Fruit fly (Drosophila melanogaster) whole organism, prepupa: Measurements from ENCODE around the gene Rab9.

ENCODE experiments used
- Blimp-1 ChIP-seq: fragments of 200-800 bp; sonication (Bioruptor generic); optimal IDR thresholded peaks from 3 replicates; lab custom pipeline; 2017; ENCODE audit warnings: missing biosample characterization, missing genetic modification characterization, mild to moderate bottlenecking, moderate library complexity, missing genetic modification reagents
- CG10631 ChIP-seq: fragments of 200-800 bp; sonication (Bioruptor generic); optimal IDR thresholded peaks from 2 replicates; lab custom pipeline; 2016; ENCODE audit warnings: missing biosample characterization, missing genetic modification characterization
- CG10669 ChIP-seq: fragments of 200-800 bp; sonication (Bioruptor generic); optimal IDR thresholded peaks from 3 replicates; lab custom pipeline; 2018; ENCODE audit warnings: missing biosample characterization, mild to moderate bottlenecking, missing genetic modification characterization, moderate library complexity
- CG11294 ChIP-seq: fragments of 200-800 bp; sonication (Bioruptor generic); IDR thresholded peaks from 2 replicates; pipeline ENCODE4 v1.3.6; 2022; ENCODE audit warnings: missing biosample characterization, missing genetic modification characterization
- CG11762 ChIP-seq: fragments of 200-800 bp; sonication (Bioruptor generic); optimal IDR thresholded peaks from 3 replicates; lab custom pipeline; 2016; ENCODE audit warnings: missing biosample characterization, missing genetic modification characterization; ENCODE audit not compliant: insufficient read depth
- CG11902 ChIP-seq: fragments of 200-800 bp; sonication (Bioruptor generic); optimal IDR thresholded peaks from 3 replicates; lab custom pipeline; 2016; ENCODE audit warnings: missing biosample characterization, missing genetic modification characterization
- CG15336 ChIP-seq: fragments of 200-800 bp; sonication (Bioruptor generic); IDR thresholded peaks from 2 replicates; pipeline ENCODE4 v1.3.6; 2022; ENCODE audit warnings: missing biosample characterization, missing genetic modification characterization
- CG1621 ChIP-seq: fragments of 200-800 bp; sonication (Bioruptor generic); optimal IDR thresholded peaks from 3 replicates; lab custom pipeline; 2018; ENCODE audit warnings: missing biosample characterization, mild to moderate bottlenecking, missing genetic modification characterization
- CG16779 ChIP-seq: fragments of 200-800 bp; sonication (Bioruptor generic); optimal IDR thresholded peaks from 3 replicates; lab custom pipeline; 2017; ENCODE audit warnings: missing biosample characterization, mild to moderate bottlenecking, missing genetic modification characterization
- CG3032 ChIP-seq: fragments of 200-800 bp; optimal IDR thresholded peaks from 2 replicates; lab custom pipeline; 2019; ENCODE audit warnings: missing biosample characterization, mild to moderate bottlenecking, missing genetic modification characterization, moderate library complexity
- CG31627 ChIP-seq: fragments of 200-800 bp; sonication (Bioruptor generic); optimal IDR thresholded peaks from 3 replicates; lab custom pipeline; 2016; ENCODE audit warnings: missing biosample characterization, missing genetic modification characterization
- CG32006 ChIP-seq: fragments of 200-800 bp; sonication (Bioruptor generic); optimal IDR thresholded peaks from 3 replicates; lab custom pipeline; 2017; ENCODE audit warnings: missing biosample characterization, mild to moderate bottlenecking, missing genetic modification characterization
- CG3919 ChIP-seq: fragments of 200-800 bp; sonication (Bioruptor generic); optimal IDR thresholded peaks from 3 replicates; lab custom pipeline; 2016; ENCODE audit warnings: missing biosample characterization, missing genetic modification characterization
- CG4318 ChIP-seq: fragments of 200-800 bp; sonication (Bioruptor generic); optimal IDR thresholded peaks from 3 replicates; lab custom pipeline; 2017; ENCODE audit warnings: missing biosample characterization, mild to moderate bottlenecking, missing genetic modification characterization
- CG6163 ChIP-seq: fragments of 200-800 bp; sonication (Bioruptor generic); IDR thresholded peaks from 3 replicates; pipeline ENCODE4 v1.3.6; 2022; ENCODE audit warnings: missing biosample characterization, missing genetic modification characterization
- CG6276 ChIP-seq: fragments of 200-800 bp; sonication (Bioruptor generic); optimal IDR thresholded peaks from 2 replicates; lab custom pipeline; 2017; ENCODE audit warnings: missing biosample characterization, mild to moderate bottlenecking, missing genetic modification characterization
- CG6792 ChIP-seq: fragments of 200-800 bp; sonication (Bioruptor generic); optimal IDR thresholded peaks from 3 replicates; lab custom pipeline; 2016; ENCODE audit warnings: missing biosample characterization, missing genetic modification characterization
- CG6808 ChIP-seq: fragments of 200-800 bp; sonication (Bioruptor generic); optimal IDR thresholded peaks from 3 replicates; lab custom pipeline; 2017; ENCODE audit warnings: missing biosample characterization, missing genetic modification characterization, mild to moderate bottlenecking, moderate library complexity, missing genetic modification reagents
- CG6854 ChIP-seq: fragments of 200-800 bp; sonication (Bioruptor generic); optimal IDR thresholded peaks from 2 replicates; lab custom pipeline; 2017; ENCODE audit warnings: missing biosample characterization, mild to moderate bottlenecking, missing genetic modification characterization
- CG7368 ChIP-seq: fragments of 200-800 bp; sonication (Bioruptor generic); optimal IDR thresholded peaks from 3 replicates; lab custom pipeline; 2016; ENCODE audit warnings: missing biosample characterization, missing genetic modification characterization
- CG8119 ChIP-seq: fragments of 200-800 bp; sonication (Bioruptor generic); IDR thresholded peaks from 3 replicates; pipeline ENCODE4 v1.3.6; 2022; ENCODE audit warnings: missing biosample characterization, missing genetic modification characterization
- CG8319 ChIP-seq: fragments of 200-800 bp; sonication (Bioruptor generic); optimal IDR thresholded peaks from 3 replicates; lab custom pipeline; 2016; ENCODE audit warnings: missing biosample characterization, missing genetic modification characterization
- CG8632 ChIP-seq: fragments of 200-800 bp; sonication (Bioruptor generic); optimal IDR thresholded peaks from 3 replicates; lab custom pipeline; 2016; ENCODE audit warnings: missing biosample characterization, missing genetic modification characterization
- CG9139 ChIP-seq: fragments of 200-800 bp; sonication (Bioruptor generic); optimal IDR thresholded peaks from 3 replicates; lab custom pipeline; 2017; ENCODE audit warnings: missing biosample characterization, mild to moderate bottlenecking, missing genetic modification characterization
- Eip75B ChIP-seq: fragments of 200-800 bp; sonication (Bioruptor generic); optimal IDR thresholded peaks from 3 replicates; lab custom pipeline; 2016; ENCODE audit warnings: missing biosample characterization, missing genetic modification characterization
- Eip78C ChIP-seq: fragments of 200-800 bp; sonication (Bioruptor generic); peaks from one replicate; lab custom pipeline; 2016; ENCODE audit warnings: missing biosample characterization, missing genetic modification characterization
- Eip93F ChIP-seq: fragments of 200-800 bp; sonication (Bioruptor generic); optimal IDR thresholded peaks from 2 replicates; lab custom pipeline; 2016; ENCODE audit warnings: missing biosample characterization, mild to moderate bottlenecking, missing genetic modification characterization
- Ets21C ChIP-seq: fragments of 200-800 bp; sonication (Bioruptor generic); optimal IDR thresholded peaks from 3 replicates; lab custom pipeline; 2016; ENCODE audit warnings: missing biosample characterization, missing genetic modification characterization
- Ets96B ChIP-seq: fragments of 200-800 bp; optimal IDR thresholded peaks from 2 replicates; lab custom pipeline; 2019; ENCODE audit warnings: missing biosample characterization, mild to moderate bottlenecking, missing genetic modification characterization, moderate library complexity
- Gug ChIP-seq: fragments of 200-800 bp; sonication (Bioruptor generic); IDR thresholded peaks from 2 replicates; pipeline ENCODE4 v1.3.6; 2022; ENCODE audit warnings: missing biosample characterization, missing genetic modification characterization
- Hr38 ChIP-seq: sonication (Bioruptor generic); optimal IDR thresholded peaks from 2 replicates; lab custom pipeline; 2016; ENCODE audit warnings: missing biosample characterization, missing genetic modification characterization
- Hr39 ChIP-seq: fragments of 200-800 bp; sonication (Bioruptor generic); optimal IDR thresholded peaks from 2 replicates; lab custom pipeline; 2016; ENCODE audit warnings: missing biosample characterization, missing genetic modification characterization
- Hr4 ChIP-seq: fragments of 200-800 bp; sonication (Bioruptor generic); optimal IDR thresholded peaks from 3 replicates; lab custom pipeline; 2016; ENCODE audit warnings: missing biosample characterization, missing genetic modification characterization
- Lpt ChIP-seq: fragments of 200-800 bp; sonication (Bioruptor generic); optimal IDR thresholded peaks from 3 replicates; lab custom pipeline; 2016; ENCODE audit warnings: missing biosample characterization, missing genetic modification characterization
- OdsH ChIP-seq: fragments of 200-800 bp; sonication (Bioruptor generic); optimal IDR thresholded peaks from 3 replicates; lab custom pipeline; 2016; ENCODE audit warnings: missing biosample characterization, missing genetic modification characterization
- Smox ChIP-seq: fragments of 200-800 bp; sonication (Bioruptor generic); optimal IDR thresholded peaks from 3 replicates; lab custom pipeline; 2016; ENCODE audit warnings: missing biosample characterization, missing genetic modification characterization
- Sox14 ChIP-seq: fragments of 200-800 bp; sonication (Bioruptor generic); optimal IDR thresholded peaks from 3 replicates; lab custom pipeline; 2016; ENCODE audit warnings: missing biosample characterization, missing genetic modification characterization
- Sox15 ChIP-seq: fragments of 200-800 bp; sonication (Bioruptor generic); optimal IDR thresholded peaks from 3 replicates; lab custom pipeline; 2016; ENCODE audit warnings: missing biosample characterization, missing genetic modification characterization
- achi ChIP-seq: fragments of 200-800 bp; sonication (Bioruptor generic); optimal IDR thresholded peaks from 3 replicates; lab custom pipeline; 2016; ENCODE audit warnings: missing biosample characterization, missing genetic modification characterization
- cyc ChIP-seq: fragments of 200-800 bp; sonication (Bioruptor generic); optimal IDR thresholded peaks from 3 replicates; lab custom pipeline; 2016; ENCODE audit warnings: missing biosample characterization, missing genetic modification characterization
- dac ChIP-seq: fragments of 200-800 bp; sonication (Bioruptor generic); optimal IDR thresholded peaks from 2 replicates; lab custom pipeline; 2017; ENCODE audit warnings: missing biosample characterization, mild to moderate bottlenecking, missing genetic modification characterization
- dsx ChIP-seq: fragments of 200-800 bp; optimal IDR thresholded peaks from 3 replicates; lab custom pipeline; 2019; ENCODE audit warnings: missing biosample characterization, mild to moderate bottlenecking, missing genetic modification characterization, moderate library complexity; ENCODE audit not compliant: poor library complexity, severe bottlenecking
- eg ChIP-seq: fragments of 200-800 bp; sonication (Bioruptor generic); IDR thresholded peaks from 3 replicates; pipeline ENCODE4 v1.3.6; 2022; ENCODE audit warnings: missing biosample characterization, missing genetic modification characterization
- esn ChIP-seq: fragments of 200-800 bp; sonication (Bioruptor generic); optimal IDR thresholded peaks from 2 replicates; lab custom pipeline; 2016; ENCODE audit warnings: missing biosample characterization, mild to moderate bottlenecking, missing genetic modification characterization, moderate library complexity
- fd85E ChIP-seq: fragments of 200-800 bp; sonication (Bioruptor generic); optimal IDR thresholded peaks from 3 replicates; lab custom pipeline; 2016; ENCODE audit warnings: missing biosample characterization, missing genetic modification characterization
- lz ChIP-seq: fragments of 200-800 bp; sonication (Bioruptor generic); optimal IDR thresholded peaks from 3 replicates; lab custom pipeline; 2016; ENCODE audit warnings: missing biosample characterization, missing genetic modification characterization
- net ChIP-seq: fragments of 200-800 bp; sonication (Bioruptor generic); optimal IDR thresholded peaks from 3 replicates; lab custom pipeline; 2016; ENCODE audit warnings: missing biosample characterization, missing genetic modification characterization
- salr ChIP-seq, 2 experiments: fragments of 200-800 bp; sonication (Bioruptor generic); optimal IDR thresholded peaks; 3 replicates each; lab custom pipeline; 2016 to 2018; ENCODE audit warnings: missing biosample characterization in 2 of 2, missing genetic modification characterization in 2 of 2, mild to moderate bottlenecking in 1 of 2
- ss ChIP-seq, 2 experiments: fragments of 200-800 bp; sonication (Bioruptor generic); optimal IDR thresholded peaks; 2 replicates in 1 of 2; 3 replicates in 1 of 2; lab custom pipeline; 2017 to 2018; ENCODE audit warnings: mild to moderate bottlenecking in 2 of 2, missing biosample characterization in 2 of 2, missing genetic modification characterization in 2 of 2, moderate library complexity in 1 of 2
- svp ChIP-seq: fragments of 200-800 bp; sonication (Bioruptor generic); peaks from one replicate; lab custom pipeline; 2016; ENCODE audit warnings: missing biosample characterization, missing genetic modification characterization
- topi ChIP-seq: fragments of 200-800 bp; sonication (Bioruptor generic); optimal IDR thresholded peaks from 3 replicates; lab custom pipeline; 2016; ENCODE audit warnings: missing biosample characterization, missing genetic modification characterization
- vri ChIP-seq: fragments of 200-800 bp; sonication (Bioruptor generic); optimal IDR thresholded peaks from 3 replicates; lab custom pipeline; 2016; ENCODE audit warnings: missing biosample characterization, mild to moderate bottlenecking, missing genetic modification characterization

Gene Rab9

dm6 chr2L:19425765-19426329 lies 6.5 kb upstream of the Rab9 start:
- TF ChIP-seq topi (GFP tag; lab: Kevin White, UChicago) (peak; percentile 58), eg (GFP tag; lab: Robert Waterston, UW) (peak; percentile 59), CG11902 (GFP tag; lab: Kevin White, UChicago) (peak; percentile 21), CG4318 (no peak), Eip93F (no peak), CG3919 (peak; percentile 56), Ets21C (GFP tag; lab: Kevin White, UChicago) (peak; percentile 47), CG6792 (peak; percentile 26), CG6276 (GFP tag; lab: Kevin White, UChicago) (peak; percentile 6), Hr4 (GFP tag; lab: Kevin White, UChicago) (peak; percentile 54), svp (peak; percentile 76), salr (GFP tag; optimal IDR thresholded peaks at IDR 0.05; lab: Kevin White, UChicago) (peak in 1 of 2 experiments; percentile 11), net (GFP tag; lab: Kevin White, UChicago) (peak; percentile 66), Sox15 (GFP tag; lab: Kevin White, UChicago) (peak; percentile 4), CG6163 (peak; percentile 71), fd85E (GFP tag; lab: Kevin White, UChicago) (no peak), Eip78C (GFP tag; lab: Kevin White, UChicago) (peak; percentile 86), CG32006 (GFP tag; lab: Kevin White, UChicago) (peak; percentile 48), Hr39 (peak; percentile 68), CG16779 (no peak), CG31627 (GFP tag; lab: Kevin White, UChicago) (peak; percentile 57), lz (GFP tag; lab: Kevin White, UChicago) (peak; percentile 50), Lpt (GFP tag; lab: Kevin White, UChicago) (no peak), Ets96B (tag; lab: Kevin White, UChicago) (peak; percentile 53), ss (GFP tag; optimal IDR thresholded peaks at IDR 0.05; lab: Kevin White, UChicago) (no peak), CG8119 (GFP tag; lab: Robert Waterston, UW) (peak; percentile 57; the same call in 2 of the 3 replicates), CG6854 (no peak), CG10669 (GFP tag; lab: Kevin White, UChicago) (peak; percentile 50), CG6808 (peak; percentile 32), cyc (peak; percentile 53), vri (GFP tag; lab: Kevin White, UChicago) (peak; percentile 62), CG1621 (tag; lab: Kevin White, UChicago) (peak; percentile 41), CG8632 (GFP tag; lab: Kevin White, UChicago) (peak; percentile 46), CG15336 (GFP tag; lab: Robert Waterston, UW) (peak; percentile 57), Blimp-1 (no peak), CG11762 (GFP tag; lab: Kevin White, UChicago) (peak; percentile 28), achi (peak; percentile 51), CG11294 (no peak), CG10631 (GFP tag; lab: Kevin White, UChicago) (peak; percentile 16), CG7368 (no peak), CG9139 (GFP tag; lab: Kevin White, UChicago) (no peak), Gug (GFP tag; lab: Robert Waterston, UW) (no peak), dsx (GFP tag; lab: Kevin White, UChicago) (no peak), Hr38 (no peak), Smox (GFP tag; lab: Kevin White, UChicago) (peak; percentile 68), CG8319 (GFP tag; lab: Kevin White, UChicago) (peak; percentile 22), Eip75B (GFP tag; lab: Kevin White, UChicago) (peak; percentile 20), Sox14 (GFP tag; lab: Kevin White, UChicago) (peak; percentile 31), esn (GFP tag; lab: Kevin White, UChicago) (peak; percentile 73), dac (GFP tag; lab: Kevin White, UChicago) (no peak), CG3032 (tag; lab: Kevin White, UChicago) (peak; percentile 57), OdsH (GFP tag; lab: Kevin White, UChicago) (peak; percentile 66)
